Fruit fly (Drosophila melanogaster): ENCODE measurements around the gene CG42371.

CG42371 gene

DNA sequence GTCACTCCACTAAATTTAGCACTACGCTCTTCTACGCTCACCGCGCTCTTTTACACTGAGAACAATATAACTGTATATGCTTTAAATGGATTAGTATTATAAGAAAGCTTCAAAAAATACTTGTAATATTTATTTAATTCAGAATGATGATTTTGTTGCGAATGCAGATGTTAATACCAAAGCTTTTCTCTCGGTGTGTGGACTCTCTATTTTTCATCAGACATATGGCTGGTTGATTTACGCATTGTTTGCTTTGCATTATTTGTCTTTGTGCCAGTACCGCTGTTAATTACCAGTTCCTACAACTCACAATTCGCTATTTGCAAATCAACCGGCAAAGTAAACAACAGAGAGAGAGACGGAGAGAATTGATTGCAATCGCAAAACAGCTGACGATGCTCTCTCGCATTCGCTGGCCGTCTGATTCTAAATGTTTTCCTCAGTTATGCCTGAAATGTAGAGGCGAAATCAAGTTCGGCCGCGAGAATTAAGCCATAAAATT lies 4.7 kb upstream of the CG42371 start (continued):
- TF ChIP-seq disco-r (GFP tag; optimal IDR thresholded peaks at IDR 0.05): peak; percentile 96
- TF ChIP-seq Lim3 (GFP tag; IDR thresholded peaks at IDR 0.05): peak; percentile 81
- TF ChIP-seq B-H2 (GFP tag; optimal IDR thresholded peaks at IDR 0.05): peak; percentile 94
- TF ChIP-seq CG7963 (GFP tag; IDR thresholded peaks at IDR 0.05; ENCODE audit: partially characterized antibody): no peak
- no peak for TF ChIP-seq HLH4C (GFP tag; IDR thresholded peaks at IDR 0.05; ENCODE audit: partially characterized antibody)
- TF ChIP-seq D (optimal IDR thresholded peaks at IDR 0.05): no peak
- peak; percentile 89 for TF ChIP-seq D (GFP tag; optimal IDR thresholded peaks at IDR 0.05)
- TF ChIP-seq esg (GFP tag; conservative IDR thresholded peaks at IDR 0.05): peak; percentile 97
- TF ChIP-seq dysf (GFP tag; IDR thresholded peaks at IDR 0.05): peak; percentile 99
- peak; percentile 98 for TF ChIP-seq Dbx (GFP tag; IDR thresholded peaks at IDR 0.05)
- no peak for TF ChIP-seq hbn (GFP tag; IDR thresholded peaks at IDR 0.05; ENCODE audit: partially characterized antibody)
- TF ChIP-seq Bdp1 (GFP tag; optimal IDR thresholded peaks at IDR 0.05): peak; percentile 93
- TF ChIP-seq vvl (GFP tag; IDR thresholded peaks at IDR 0.05): peak; percentile 99
- peak; percentile 93 for TF ChIP-seq ab (GFP tag; optimal IDR thresholded peaks at IDR 0.05)
- peak; percentile 97 for TF ChIP-seq Awh (GFP tag; IDR thresholded peaks at IDR 0.05)
- TF ChIP-seq zen (tag; optimal IDR thresholded peaks at IDR 0.05): peak; percentile 94
- no peak for TF ChIP-seq prd (optimal IDR thresholded peaks at IDR 0.05)
- peak; percentile 98 for TF ChIP-seq prd (GFP tag; IDR thresholded peaks at IDR 0.05)
- peak; percentile 89 for TF ChIP-seq scrt (GFP tag; optimal IDR thresholded peaks at IDR 0.05)
- peak; percentile 75 for TF ChIP-seq CG8359 (GFP tag; optimal IDR thresholded peaks at IDR 0.05; ENCODE audit: borderline replicate concordance)
- peak; percentile 97 for TF ChIP-seq Chrac-16 (GFP tag; optimal IDR thresholded peaks at IDR 0.05)
- peak; percentile 92 for TF ChIP-seq CG5245 (GFP tag; optimal IDR thresholded peaks at IDR 0.05)
- TF ChIP-seq CG9797 (GFP tag; optimal IDR thresholded peaks at IDR 0.05): peak; percentile 8
- TF ChIP-seq caup (GFP tag; optimal IDR thresholded peaks at IDR 0.05; ENCODE audit: severe bottlenecking): peak; percentile 96
- no peak for TF ChIP-seq CG6791 (GFP tag; IDR thresholded peaks at IDR 0.05; ENCODE audit: partially characterized antibody)
- peak; percentile 87 for TF ChIP-seq CG7357 (GFP tag; IDR thresholded peaks at IDR 0.05)
- TF ChIP-seq Atf3 (GFP tag; optimal IDR thresholded peaks at IDR 0.05): peak; percentile 92
- peak; percentile 90 for TF ChIP-seq her (GFP tag; optimal IDR thresholded peaks at IDR 0.05)
- TF ChIP-seq Mes4 (GFP tag; optimal IDR thresholded peaks at IDR 0.05): peak; percentile 88
- peak; percentile 85 for TF ChIP-seq Ets97D (GFP tag; optimal IDR thresholded peaks at IDR 0.05)
- no peak for TF ChIP-seq Bgb (GFP tag; IDR thresholded peaks at IDR 0.05; ENCODE audit: partially characterized antibody)
- peak; percentile 84 for TF ChIP-seq GATAe (GFP tag; conservative IDR thresholded peaks at IDR 0.05)
- peak; percentile 98 for TF ChIP-seq gro (GFP tag; optimal IDR thresholded peaks at IDR 0.05)
- peak; percentile 94 for TF ChIP-seq ems (GFP tag; optimal IDR thresholded peaks at IDR 0.05)
- TF ChIP-seq CG10979 (tag; optimal IDR thresholded peaks at IDR 0.05): peak; percentile 92
- peak; percentile 83 for TF ChIP-seq Nf-YC (tag; optimal IDR thresholded peaks at IDR 0.05)
- TF ChIP-seq Xrp1 (GFP tag; IDR thresholded peaks at IDR 0.05): peak; percentile 98
- peak; percentile 95 for TF ChIP-seq CG1024 (GFP tag; IDR thresholded peaks at IDR 0.05)
- peak; percentile 88 for TF ChIP-seq trem (tag; optimal IDR thresholded peaks at IDR 0.05)
- peak; percentile 94 for TF ChIP-seq dimm (GFP tag; IDR thresholded peaks at IDR 0.05)
- peak; percentile 96 for TF ChIP-seq Fer3 (tag; optimal IDR thresholded peaks at IDR 0.05)
- peak; percentile 92 for TF ChIP-seq sr (GFP tag; IDR thresholded peaks at IDR 0.05)
- peak; percentile 95 to 97 for TF ChIP-seq dpn (GFP tag; optimal IDR thresholded peaks at IDR 0.05)
- no peak for TF ChIP-seq Dll (GFP tag; IDR thresholded peaks at IDR 0.05; ENCODE audit: partially characterized antibody)
- peak; percentile 89 for TF ChIP-seq NK7.1 (GFP tag; optimal IDR thresholded peaks at IDR 0.05)
- peak; percentile 88 for TF ChIP-seq repo (GFP tag; optimal IDR thresholded peaks at IDR 0.05)
- no peak for TF ChIP-seq usp (GFP tag; optimal IDR thresholded peaks at IDR 0.05)
- TF ChIP-seq CG10147 (GFP tag; optimal IDR thresholded peaks at IDR 0.05): peak; percentile 95
- peak; percentile 93 for TF ChIP-seq peb (GFP tag; IDR thresholded peaks at IDR 0.05)
- peak; percentile 95 for TF ChIP-seq CG1529 (GFP tag; optimal IDR thresholded peaks at IDR 0.05)
- peak; percentile 98 for TF ChIP-seq chm (GFP tag; IDR thresholded peaks at IDR 0.05)

All from whole organism, embryonic.